Fruit fly (Drosophila melanogaster): ENCODE data around the gene CG33268.

- TF ChIP-seq kay (GFP tag; ENCODE audit: borderline replicate concordance) = no peak
- no peak for TF ChIP-seq bab1 (GFP tag; optimal IDR thresholded peaks at IDR 0.05)
Observed at dm6 chr3L:11574563-11574962, 16.5 kb downstream of the CG33268 start, which contains the start of gene CG33490.

Measured in whole organism, adult.